Fruit fly (Drosophila melanogaster) whole organism, embryonic: ENCODE data around the gene tst.

ENCODE experiments used
- C15 ChIP-seq: fragments of 200-800 bp; sonication (Bioruptor generic); IDR thresholded peaks from 3 replicates; pipeline ENCODE4 v1.3.6; 2022; ENCODE audit warnings: missing biosample characterization, missing genetic modification characterization
- CG10274 ChIP-seq: fragments of 200-800 bp; sonication (Bioruptor generic); optimal IDR thresholded peaks from 3 replicates; lab custom pipeline; 2017; ENCODE audit warnings: missing biosample characterization, mild to moderate bottlenecking, missing genetic modification characterization
- CG10654 ChIP-seq: fragments of 200-800 bp; sonication (Bioruptor generic); optimal IDR thresholded peaks from 2 replicates; lab custom pipeline; 2016; ENCODE audit warnings: missing biosample characterization, missing genetic modification characterization
- CG12236 ChIP-seq: fragments of 200-800 bp; sonication (Bioruptor generic); optimal IDR thresholded peaks from 2 replicates; lab custom pipeline; 2016; ENCODE audit warnings: missing biosample characterization, missing genetic modification characterization
- CG14710 ChIP-seq: fragments of 200-800 bp; sonication (Bioruptor generic); optimal IDR thresholded peaks from 3 replicates; lab custom pipeline; 2019; ENCODE audit warnings: missing biosample characterization, mild to moderate bottlenecking, missing genetic modification characterization, moderate library complexity
- CG1647 ChIP-seq: fragments of 200-800 bp; sonication (Bioruptor generic); optimal IDR thresholded peaks from 3 replicates; lab custom pipeline; 2016; ENCODE audit warnings: missing biosample characterization, missing genetic modification characterization
- CG17361 ChIP-seq: fragments of 200-800 bp; sonication (Bioruptor generic); IDR thresholded peaks from 3 replicates; pipeline ENCODE4 v1.3.6; 2022; ENCODE audit warnings: missing biosample characterization, missing genetic modification characterization
- CG18764 ChIP-seq: fragments of 200-800 bp; sonication (Bioruptor generic); optimal IDR thresholded peaks from 3 replicates; lab custom pipeline; 2016; ENCODE audit warnings: missing biosample characterization, missing genetic modification characterization
- CG30020 ChIP-seq: fragments of 200-800 bp; optimal IDR thresholded peaks from 2 replicates; lab custom pipeline; 2019; ENCODE audit warnings: missing biosample characterization, mild to moderate bottlenecking, missing genetic modification characterization, moderate library complexity
- CG3163 ChIP-seq: fragments of 200-800 bp; sonication (Bioruptor generic); optimal IDR thresholded peaks from 3 replicates; lab custom pipeline; 2016; ENCODE audit warnings: missing biosample characterization, missing genetic modification characterization
- CG32532 ChIP-seq: fragments of 200-800 bp; sonication (Bioruptor generic); IDR thresholded peaks from 2 replicates; pipeline ENCODE4 v1.3.6; 2022; ENCODE audit warnings: missing biosample characterization, missing genetic modification characterization
- CG3838 ChIP-seq: fragments of 200-800 bp; sonication (Bioruptor generic); optimal IDR thresholded peaks from 3 replicates; lab custom pipeline; 2016; ENCODE audit warnings: missing biosample characterization, missing genetic modification characterization
- CG4730 ChIP-seq: fragments of 200-800 bp; sonication (Bioruptor generic); IDR thresholded peaks from 2 replicates; pipeline ENCODE4 v1.3.6; 2022; ENCODE audit warnings: missing biosample characterization, missing genetic modification characterization
- CG7271 ChIP-seq: fragments of 200-800 bp; sonication (Bioruptor generic); optimal IDR thresholded peaks from 2 replicates; lab custom pipeline; 2018; ENCODE audit warnings: missing biosample characterization, mild to moderate bottlenecking, missing genetic modification characterization, moderate library complexity
- CG7372 ChIP-seq: fragments of 200-800 bp; sonication (Bioruptor generic); IDR thresholded peaks from 2 replicates; pipeline ENCODE4 v1.3.6; 2022; ENCODE audit warnings: missing biosample characterization, missing genetic modification characterization
- CG7839 ChIP-seq: fragments of 200-800 bp; sonication (Bioruptor generic); optimal IDR thresholded peaks from 3 replicates; lab custom pipeline; 2018; ENCODE audit warnings: missing biosample characterization, mild to moderate bottlenecking, missing genetic modification characterization, moderate library complexity
- CG8359 ChIP-seq: fragments of 200-800 bp; sonication (Bioruptor generic); optimal IDR thresholded peaks from 2 replicates; lab custom pipeline; 2017; ENCODE audit warnings: missing biosample characterization, mild to moderate bottlenecking, missing genetic modification characterization, borderline replicate concordance
- CG8388 ChIP-seq: fragments of 200-800 bp; sonication (Bioruptor generic); optimal IDR thresholded peaks from 2 replicates; lab custom pipeline; 2019; ENCODE audit warnings: missing biosample characterization, mild to moderate bottlenecking, missing genetic modification characterization, moderate library complexity
- CG9609 ChIP-seq: fragments of 200-800 bp; sonication (Bioruptor generic); optimal IDR thresholded peaks from 3 replicates; lab custom pipeline; 2016; ENCODE audit warnings: missing biosample characterization, missing genetic modification characterization
- CG9876 ChIP-seq: fragments of 200-800 bp; sonication (Bioruptor generic); optimal IDR thresholded peaks from 2 replicates; lab custom pipeline; 2016; ENCODE audit warnings: missing biosample characterization, missing genetic modification characterization
- CoRest ChIP-seq: fragments of 200-800 bp; sonication (Bioruptor generic); optimal IDR thresholded peaks from 3 replicates; lab custom pipeline; 2018; ENCODE audit warnings: missing biosample characterization, mild to moderate bottlenecking, missing genetic modification characterization, moderate library complexity
- Dp ChIP-seq: fragments of 200-800 bp; sonication (Bioruptor generic); optimal IDR thresholded peaks from 2 replicates; lab custom pipeline; 2018; ENCODE audit warnings: missing biosample characterization, mild to moderate bottlenecking, missing genetic modification characterization, moderate library complexity
- Dref ChIP-seq: fragments of 200-800 bp; sonication (Bioruptor generic); IDR thresholded peaks from 2 replicates; pipeline ENCODE4 v1.3.6; 2022; ENCODE audit warnings: missing biosample characterization, missing genetic modification characterization
- H2.0 ChIP-seq: fragments of 200-800 bp; sonication (Bioruptor generic); IDR thresholded peaks from 2 replicates; pipeline ENCODE4 v1.3.6; 2022; ENCODE audit warnings: missing biosample characterization, missing genetic modification characterization
- Hr3 ChIP-seq: fragments of 200-800 bp; sonication (Bioruptor generic); optimal IDR thresholded peaks from 3 replicates; lab custom pipeline; 2016; ENCODE audit warnings: missing biosample characterization, missing genetic modification characterization
- Hr39 ChIP-seq: fragments of >200 bp; optimal IDR thresholded peaks from 2 replicates; lab custom pipeline; 2017
- MTF-1 ChIP-seq: fragments of 200-800 bp; sonication (Bioruptor generic); optimal IDR thresholded peaks from 2 replicates; lab custom pipeline; 2018; ENCODE audit warnings: missing biosample characterization, mild to moderate bottlenecking, missing genetic modification characterization, borderline replicate concordance
- Mes4 ChIP-seq: fragments of 200-800 bp; sonication (Bioruptor generic); optimal IDR thresholded peaks from 2 replicates; lab custom pipeline; 2016; ENCODE audit warnings: missing biosample characterization, missing genetic modification characterization
- Mrtf ChIP-seq: fragments of 200-800 bp; sonication (Bioruptor generic); IDR thresholded peaks from 3 replicates; pipeline ENCODE4 v1.3.6; 2022; ENCODE audit warnings: missing biosample characterization, missing genetic modification characterization
- Side ChIP-seq: fragments of 200-800 bp; sonication (Bioruptor generic); optimal IDR thresholded peaks from 2 replicates; lab custom pipeline; 2016; ENCODE audit warnings: missing biosample characterization, missing genetic modification characterization
- Six4 ChIP-seq: fragments of 200-800 bp; sonication (Bioruptor generic); optimal IDR thresholded peaks from 2 replicates; lab custom pipeline; 2016; ENCODE audit warnings: missing biosample characterization, missing genetic modification characterization
- ara ChIP-seq: fragments of 200-800 bp; sonication (Bioruptor generic); IDR thresholded peaks from 2 replicates; pipeline ENCODE4 v1.3.6; 2022; ENCODE audit warnings: missing biosample characterization, missing genetic modification characterization
- ase ChIP-seq: fragments of 200-800 bp; sonication (Bioruptor generic); IDR thresholded peaks from 3 replicates; pipeline ENCODE4 v1.3.6; 2022; ENCODE audit warnings: missing biosample characterization, missing genetic modification characterization
- bab2 ChIP-seq: fragments of 200-800 bp; sonication (Bioruptor generic); optimal IDR thresholded peaks from 2 replicates; lab custom pipeline; 2016; ENCODE audit warnings: missing biosample characterization, missing genetic modification characterization
- ci ChIP-seq: fragments of 200-800 bp; sonication (Bioruptor generic); IDR thresholded peaks from 3 replicates; pipeline ENCODE4 v1.3.6; 2022; ENCODE audit warnings: missing biosample characterization, missing genetic modification characterization
- dimm ChIP-seq: fragments of 200-800 bp; sonication (Bioruptor generic); IDR thresholded peaks from 2 replicates; pipeline ENCODE4 v1.3.6; 2022; ENCODE audit warnings: missing biosample characterization, missing genetic modification characterization
- dm ChIP-seq: fragments of 200-800 bp; sonication (Bioruptor generic); optimal IDR thresholded peaks from 3 replicates; lab custom pipeline; 2016; ENCODE audit warnings: missing biosample characterization, missing genetic modification characterization
- ewg ChIP-seq: fragments of 200-800 bp; sonication (Bioruptor generic); optimal IDR thresholded peaks from 3 replicates; lab custom pipeline; 2017; ENCODE audit warnings: mild to moderate bottlenecking, missing biosample characterization, missing genetic modification reagents, missing genetic modification characterization
- fru ChIP-seq: fragments of >200 bp; optimal IDR thresholded peaks from 2 replicates; lab custom pipeline; 2017
- fu2 ChIP-seq: fragments of 200-800 bp; sonication (Bioruptor generic); optimal IDR thresholded peaks from 2 replicates; lab custom pipeline; 2016; ENCODE audit warnings: missing biosample characterization, missing genetic modification characterization
- gfzf ChIP-seq: fragments of 200-800 bp; sonication (Bioruptor generic); optimal IDR thresholded peaks from 2 replicates; lab custom pipeline; 2016; ENCODE audit warnings: missing biosample characterization, mild to moderate bottlenecking, missing genetic modification characterization, moderate library complexity
- h ChIP-seq: fragments of >200 bp; optimal IDR thresholded peaks from 2 replicates; lab custom pipeline; 2017
- hb ChIP-seq: fragments of 200-800 bp; sonication (Bioruptor generic); IDR thresholded peaks from 3 replicates; pipeline ENCODE4 v1.3.6; 2022; ENCODE audit warnings: missing biosample characterization, missing genetic modification characterization; ENCODE audit not compliant: partially characterized antibody
- jumu ChIP-seq: fragments of 200-800 bp; sonication (Bioruptor generic); optimal IDR thresholded peaks from 3 replicates; lab custom pipeline; 2016; ENCODE audit warnings: missing biosample characterization, missing genetic modification characterization
- pan ChIP-seq, 4 experiments: fragments of >200 bp in 3 of 4; fragments of 200-800 bp in 1 of 4; sonication (Bioruptor generic) in 1 of 4; optimal IDR thresholded peaks in 3 of 4; IDR thresholded peaks in 1 of 4; 2 replicates each; pipeline versions ENCODE4 v1.3.6 to Lab custom; 2017 to 2022; ENCODE audit warnings: missing biosample characterization in 2 of 4, missing genetic modification characterization in 2 of 4, mixed read lengths in 1 of 4
- pnt ChIP-seq: fragments of 200-800 bp; sonication (Bioruptor generic); optimal IDR thresholded peaks from 3 replicates; lab custom pipeline; 2016; ENCODE audit warnings: missing biosample characterization, missing genetic modification characterization
- pum ChIP-seq: fragments of 200-800 bp; sonication (Bioruptor generic); optimal IDR thresholded peaks from 2 replicates; lab custom pipeline; 2016; ENCODE audit warnings: missing biosample characterization, missing genetic modification characterization
- sim ChIP-seq: fragments of 200-800 bp; sonication (Bioruptor generic); IDR thresholded peaks from 2 replicates; pipeline ENCODE4 v1.3.6; 2022; ENCODE audit warnings: missing biosample characterization, missing genetic modification characterization
- slbo ChIP-seq: fragments of 200-800 bp; sonication (Bioruptor generic); IDR thresholded peaks from 2 replicates; pipeline ENCODE4 v1.3.6; 2022; ENCODE audit warnings: missing biosample characterization, missing genetic modification characterization
- ssp ChIP-seq: fragments of 200-800 bp; sonication (Bioruptor generic); IDR thresholded peaks from 2 replicates; pipeline ENCODE4 v1.3.6; 2022; ENCODE audit warnings: missing biosample characterization, missing genetic modification characterization
- trh ChIP-seq: fragments of 200-800 bp; sonication (Bioruptor generic); optimal IDR thresholded peaks from 2 replicates; lab custom pipeline; 2016; ENCODE audit warnings: missing biosample characterization, missing genetic modification characterization
- ttk ChIP-seq: fragments of 200-800 bp; sonication (Bioruptor generic); IDR thresholded peaks from 2 replicates; pipeline ENCODE4 v2.1.2; 2022; ENCODE audit warnings: missing biosample characterization, missing genetic modification characterization
- tup ChIP-seq: fragments of 200-800 bp; sonication (Bioruptor generic); optimal IDR thresholded peaks from 2 replicates; lab custom pipeline; 2016; ENCODE audit warnings: missing biosample characterization, mild to moderate bottlenecking, missing genetic modification characterization, moderate library complexity

tst gene

dm6 chr3R:23772808-23773207 is at the start of gene tst (continued):
- TF ChIP-seq Mrtf (GFP tag; lab: Robert Waterston, UW) (peak; percentile 95), CG7839 (tag; lab: Kevin White, UChicago) (peak; percentile 93), CG1647 (GFP tag; lab: Kevin White, UChicago) (peak; percentile 8), pan (optimal IDR thresholded peaks at IDR 0.05; lab: Kevin White, UChicago) (no peak), pan (GFP tag; optimal IDR thresholded peaks at IDR 0.05 in 1 of 2, IDR thresholded peaks at IDR 0.05 in 1 of 2) (peak in 1 of 2 experiments; percentile 97), CG3163 (no peak), dm (no peak), CG8388 (GFP tag; lab: Kevin White, UChicago) (peak; percentile 89), H2.0 (GFP tag; lab: Robert Waterston, UW) (peak; percentile 96), CoRest (tag; lab: Kevin White, UChicago) (peak; percentile 94), CG18764 (GFP tag; lab: Kevin White, UChicago) (peak; percentile 83), CG12236 (GFP tag; lab: Kevin White, UChicago) (no peak), MTF-1 (GFP tag; lab: Kevin White, UChicago) (peak; percentile 82), Side (GFP tag; lab: Kevin White, UChicago) (no peak), ci (GFP tag; lab: Robert Waterston, UW) (peak; percentile 91), ewg (GFP tag; lab: Kevin White, UChicago) (peak; percentile 77), CG17361 (peak; percentile 95), CG7372 (GFP tag; lab: Robert Waterston, UW) (peak; percentile 97), gfzf (GFP tag; lab: Kevin White, UChicago) (peak; percentile 16), trh (peak; percentile 84), CG9609 (peak; percentile 7), CG10654 (GFP tag; lab: Kevin White, UChicago) (peak; percentile 91), bab2 (peak; percentile 35), slbo (GFP tag; lab: Robert Waterston, UW) (peak; percentile 99), CG4730 (GFP tag; lab: Robert Waterston, UW) (peak; percentile 96), CG7271 (peak; percentile 87), tup (GFP tag; lab: Kevin White, UChicago) (peak; percentile 74), ase (peak; percentile 96), Hr3 (GFP tag; lab: Kevin White, UChicago) (peak; percentile 95), dimm (GFP tag; lab: Robert Waterston, UW) (peak; percentile 90), CG9876 (GFP tag; lab: Kevin White, UChicago) (no peak), fru (lab: Kevin White, UChicago) (no peak), Six4 (GFP tag; lab: Kevin White, UChicago) (peak; percentile 81), ssp (peak; percentile 93), CG14710 (tag; lab: Kevin White, UChicago) (peak; percentile 96), Dref (peak; percentile 46), Hr39 (lab: Kevin White, UChicago) (no peak), CG3838 (no peak), jumu (GFP tag; lab: Kevin White, UChicago) (peak; percentile 55), Mes4 (GFP tag; lab: Kevin White, UChicago) (peak; percentile 7), fu2 (GFP tag; lab: Kevin White, UChicago) (peak; percentile 48), Dp (peak; percentile 20), CG8359 (peak; percentile 54), C15 (GFP tag; lab: Robert Waterston, UW) (peak; percentile 87; the same call in 2 of the 3 replicates), CG30020 (tag; lab: Kevin White, UChicago) (peak; percentile 72), hb (GFP tag; lab: Robert Waterston, UW) (no peak), sim (GFP tag; lab: Robert Waterston, UW) (peak; percentile 88; the same call in 1 of the 2 replicates), CG32532 (GFP tag; lab: Robert Waterston, UW) (peak; percentile 98), pum (GFP tag; lab: Kevin White, UChicago) (peak; percentile 53), ara (GFP tag; lab: Robert Waterston, UW) (peak; percentile 95), pnt (GFP tag; lab: Kevin White, UChicago) (peak; percentile 53), CG10274 (peak; percentile 40), ttk (peak; percentile 98), h (no peak)
